Fruit fly (Drosophila melanogaster): ENCODE measurements around the gene Gbeta5.

The Gbeta5 gene

dm6 chrX:8141353-8142066 lies 10.6 kb downstream of the Gbeta5 start (continued):
- peak; percentile 10 for TF ChIP-seq sug (tag; optimal IDR thresholded peaks at IDR 0.05)
- no peak for TF ChIP-seq CG17568 (GFP tag; optimal IDR thresholded peaks at IDR 0.05)
- no peak for TF ChIP-seq toy (GFP tag; IDR thresholded peaks at IDR 0.05)
- no peak for TF ChIP-seq Max (GFP tag; optimal IDR thresholded peaks at IDR 0.05)
- TF ChIP-seq Dek (tag; optimal IDR thresholded peaks at IDR 0.05): no peak
- TF ChIP-seq CG10147 (GFP tag; optimal IDR thresholded peaks at IDR 0.05): no peak
- no peak for TF ChIP-seq chm (GFP tag; IDR thresholded peaks at IDR 0.05)
- no peak for TF ChIP-seq Nf-YA (GFP tag; IDR thresholded peaks at IDR 0.05)
- peak; percentile 11 for TF ChIP-seq crc (GFP tag; optimal IDR thresholded peaks at IDR 0.05)
- TF ChIP-seq salm (tag; optimal IDR thresholded peaks at IDR 0.05): no peak
- no peak for TF ChIP-seq Dp (GFP tag; optimal IDR thresholded peaks at IDR 0.05)
- TF ChIP-seq mam (GFP tag; optimal IDR thresholded peaks at IDR 0.05): peak; percentile 51
- no peak for TF ChIP-seq vnd (GFP tag; IDR thresholded peaks at IDR 0.05; ENCODE audit: partially characterized antibody)
- no peak for TF ChIP-seq gro (GFP tag; optimal IDR thresholded peaks at IDR 0.05)
- TF ChIP-seq gem (tag; optimal IDR thresholded peaks at IDR 0.05): peak; percentile 46
- peak; percentile 90 for TF ChIP-seq Deaf1 (tag; optimal IDR thresholded peaks at IDR 0.05)
- no peak for TF ChIP-seq sisA (GFP tag; IDR thresholded peaks at IDR 0.05)
- peak; percentile 25; the same call in 1 of the 3 replicates for TF ChIP-seq dysf (GFP tag; IDR thresholded peaks at IDR 0.05)
- 0 out of 2 replicates have a peak, but pooled peaks have one; percentile 8 for TF ChIP-seq unc-4 (GFP tag; IDR thresholded peaks at IDR 0.05; ENCODE audit: partially characterized antibody)
- no peak for TF ChIP-seq z (GFP tag; IDR thresholded peaks at IDR 0.05)
- TF ChIP-seq CG33213 (GFP tag; optimal IDR thresholded peaks at IDR 0.05): no peak
- TF ChIP-seq CG15269 (tag; optimal IDR thresholded peaks at IDR 0.05): peak; percentile 3
- TF ChIP-seq Gug (GFP tag; IDR thresholded peaks at IDR 0.05): no peak
- TF ChIP-seq CG1233 (GFP tag; optimal IDR thresholded peaks at IDR 0.05): no peak
- TF ChIP-seq nau (GFP tag; optimal IDR thresholded peaks at IDR 0.05): no peak
- no peak for TF ChIP-seq CG4617 (GFP tag; optimal IDR thresholded peaks at IDR 0.05; ENCODE audit: borderline replicate concordance)
- TF ChIP-seq C15 (GFP tag; IDR thresholded peaks at IDR 0.05): no peak
- no peak for TF ChIP-seq jing (GFP tag; optimal IDR thresholded peaks at IDR 0.05)
- TF ChIP-seq CG14965 (GFP tag; optimal IDR thresholded peaks at IDR 0.05; ENCODE audit: borderline replicate concordance): no peak
- TF ChIP-seq amos (GFP tag; IDR thresholded peaks at IDR 0.05; ENCODE audit: partially characterized antibody): no peak
- TF ChIP-seq vvl (GFP tag; IDR thresholded peaks at IDR 0.05): peak; percentile 18; the same call in 1 of the 2 replicates
- no peak for TF ChIP-seq dan (GFP tag; IDR thresholded peaks at IDR 0.05)
- no peak for TF ChIP-seq CG4424 (GFP tag; optimal IDR thresholded peaks at IDR 0.05)
- TF ChIP-seq nerfin-1 (tag; optimal IDR thresholded peaks at IDR 0.05): peak; percentile 72
- TF ChIP-seq CG14441 (GFP tag; IDR thresholded peaks at IDR 0.05): no peak
- no peak for TF ChIP-seq ewg (GFP tag; optimal IDR thresholded peaks at IDR 0.05)
- no peak for TF ChIP-seq twi (tag; optimal IDR thresholded peaks at IDR 0.05)
- no peak for TF ChIP-seq fd3F (GFP tag; optimal IDR thresholded peaks at IDR 0.05)
- no peak for TF ChIP-seq tx (GFP tag; optimal IDR thresholded peaks at IDR 0.05)
- no peak for TF ChIP-seq CG17829 (tag; optimal IDR thresholded peaks at IDR 0.05)
- no peak for TF ChIP-seq Sin3A (optimal IDR thresholded peaks at IDR 0.05)
- TF ChIP-seq Hsf (GFP tag; optimal IDR thresholded peaks at IDR 0.05): peak; percentile 27
- TF ChIP-seq Dbx (GFP tag; IDR thresholded peaks at IDR 0.05): no peak; the same call in 2 of the 3 replicates
- no peak for TF ChIP-seq wor (GFP tag; IDR thresholded peaks at IDR 0.05)
- no peak for TF ChIP-seq pzg (GFP tag; optimal IDR thresholded peaks at IDR 0.05)
- TF ChIP-seq CG14050 (GFP tag; IDR thresholded peaks at IDR 0.05): no peak
- TF ChIP-seq CG15601 (tag; optimal IDR thresholded peaks at IDR 0.05): no peak
- peak; percentile 24 for TF ChIP-seq CG11504 (tag; optimal IDR thresholded peaks at IDR 0.05)
- no peak for TF ChIP-seq CG2129 (GFP tag; IDR thresholded peaks at IDR 0.05; ENCODE audit: partially characterized antibody)
- TF ChIP-seq da (GFP tag; optimal IDR thresholded peaks at IDR 0.05): no peak

Data from whole organism, embryonic.